Worm (Caenorhabditis elegans): ENCODE results near the gene sec-31.

ce11 chrIV:11344288-11344687 is 27.3 kb downstream of the sec-31 start:
- TF ChIP-seq lin-11 (tag; optimal IDR thresholded peaks at IDR 0.05) (no peak), lin-39 (tag; optimal IDR thresholded peaks at IDR 0.05) (no peak)

Data from whole organism, L2 larva.